Worm (Caenorhabditis elegans): ENCODE data around the gene ckb-4.
A peak's percentile ranks its signal among the peaks of the same experiment; 100 is the strongest.

The ckb-4 gene

ce11 chrV:2067985-2068499, 41.2 kb downstream of the ckb-4 start, which contains the start of gene lbp-9:
Gene lbp-9 (plus strand): TSS chrV:2068449.
- TF ChIP-seq C38D4.7 (GFP tag; optimal IDR thresholded peaks at IDR 0.05) = no peak
- TF ChIP-seq ceh-31 (tag; optimal IDR thresholded peaks at IDR 0.05) = no peak
- no peak for TF ChIP-seq K02D7.2 (tag; optimal IDR thresholded peaks at IDR 0.05)
- TF ChIP-seq dmd-4 (tag; optimal IDR thresholded peaks at IDR 0.05; ENCODE audit: borderline replicate concordance) = no peak
- no peak for TF ChIP-seq ceh-30 (tag; optimal IDR thresholded peaks at IDR 0.05)
- TF ChIP-seq ceh-2 (tag; optimal IDR thresholded peaks at IDR 0.05) = no peak
- TF ChIP-seq pag-3 (tag; optimal IDR thresholded peaks at IDR 0.05; ENCODE audit: borderline replicate concordance) = no peak
- TF ChIP-seq ceh-9 (tag; optimal IDR thresholded peaks at IDR 0.05) = no peak
- no peak for TF ChIP-seq unc-55 (GFP tag; optimal IDR thresholded peaks at IDR 0.05)
- TF ChIP-seq rnt-1 (tag; optimal IDR thresholded peaks at IDR 0.05) = no peak
- TF ChIP-seq ceh-34 (tag; optimal IDR thresholded peaks at IDR 0.05) = no peak
- TF ChIP-seq unc-86 (tag; optimal IDR thresholded peaks at IDR 0.05) = no peak
- no peak for TF ChIP-seq zip-5 (tag; optimal IDR thresholded peaks at IDR 0.05)
- no peak for TF ChIP-seq lim-6 (tag; optimal IDR thresholded peaks at IDR 0.05)

DNA sequence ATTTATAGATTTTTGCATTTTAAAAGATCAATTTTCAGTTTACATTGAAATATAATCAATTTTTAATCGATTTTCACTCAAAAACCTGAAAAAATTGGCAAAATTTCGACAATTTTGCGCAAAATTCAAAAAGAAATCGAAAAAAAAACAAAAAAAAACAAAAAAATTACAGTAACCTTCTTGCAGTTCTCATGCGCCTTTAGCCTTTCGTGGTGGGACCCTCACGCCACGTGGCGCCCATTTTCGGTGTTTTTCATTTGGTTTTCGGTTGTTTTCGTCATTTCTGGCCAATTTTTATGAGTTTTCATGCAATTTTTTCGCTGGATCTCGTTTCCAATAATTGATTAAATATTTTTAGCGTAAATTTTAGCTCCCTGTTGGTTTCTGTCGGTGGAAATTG, 41.8 kb downstream of the ckb-4 start:
- TF ChIP-seq C08G9.2 (tag; optimal IDR thresholded peaks at IDR 0.05) = no peak
- no peak for TF ChIP-seq odd-2 (tag; optimal IDR thresholded peaks at IDR 0.05)
- TF ChIP-seq lim-6 (tag; optimal IDR thresholded peaks at IDR 0.05) = no peak
- no peak for TF ChIP-seq ceh-45 (GFP tag; IDR thresholded peaks at IDR 0.05)
- TF ChIP-seq ref-2 (tag; optimal IDR thresholded peaks at IDR 0.05) = no peak

- TF ChIP-seq ztf-16 (tag; optimal IDR thresholded peaks at IDR 0.05) = no peak
- peak; percentile 2 for TF ChIP-seq elt-2 (tag; optimal IDR thresholded peaks at IDR 0.05)
Measured at ce11 chrV:2066780-2067179, 42.5 kb downstream of the ckb-4 start, which contains the start of gene nhr-86. Gene nhr-86 (minus strand): TSS chrV:2066850.

ce11 chrV:2057324-2057723, 51.9 kb downstream of the ckb-4 start, which contains the start of gene comt-3:
Gene comt-3 (plus strand): TSS chrV:2057537.
- no peak for TF ChIP-seq gmeb-2 (tag; optimal IDR thresholded peaks at IDR 0.05)
- TF ChIP-seq ceh-18 (tag; optimal IDR thresholded peaks at IDR 0.05) = no peak
- TF ChIP-seq tbx-7 (tag; optimal IDR thresholded peaks at IDR 0.05) = no peak

Measured in whole organism, late embryonic.